Worm (Caenorhabditis elegans) whole organism, L4 larva: ENCODE data around the gene slc-9B.1.

Source experiments
- F26F4.8 ChIP-seq: fragments of 200-800 bp; sonication (Bioruptor generic); conservative IDR thresholded peaks from 2 replicates; pipeline ENCODE4 v1.3.6; 2022; ENCODE audit warnings: missing genetic modification characterization, missing compliant biosample characterization
- F37D6.2 ChIP-seq: sonication (generic microtip); optimal IDR thresholded peaks from 2 replicates; lab custom pipeline; 2016; ENCODE audit warnings: mild to moderate bottlenecking, missing genetic modification characterization, missing compliant biosample characterization
- T20F7.1 ChIP-seq: fragments of 200-800 bp; sonication (Bioruptor generic); optimal IDR thresholded peaks from 2 replicates; lab custom pipeline; 2018; ENCODE audit warnings: mild to moderate bottlenecking, missing genetic modification characterization, missing compliant biosample characterization
- T26A8.4 ChIP-seq: fragments of 200-800 bp; sonication (Bioruptor generic); IDR thresholded peaks from 2 replicates; pipeline ENCODE4 v1.3.6; 2022; ENCODE audit warnings: missing genetic modification characterization, missing compliant biosample characterization
- Y5F2A.4 ChIP-seq: fragments of 200-800 bp; sonication (Bioruptor generic); optimal IDR thresholded peaks from 2 replicates; lab custom pipeline; 2018; ENCODE audit warnings: mild to moderate bottlenecking, missing genetic modification characterization, missing compliant biosample characterization
- aha-1 ChIP-seq: fragments of 150-350 bp; peaks from one replicate; lab custom pipeline; 2014; ENCODE audit warnings: missing biosample characterization, missing genetic modification characterization
- attf-4 ChIP-seq: sonication (generic microtip); optimal IDR thresholded peaks from 3 replicates; lab custom pipeline; 2017; ENCODE audit warnings: missing biosample characterization, missing genetic modification characterization
- ceh-44 ChIP-seq: fragments of 200-800 bp; sonication (Bioruptor generic); IDR thresholded peaks from 2 replicates; pipeline ENCODE4 v1.3.6; 2022; ENCODE audit warnings: missing genetic modification reagents, missing genetic modification characterization, missing compliant biosample characterization
- ces-1 ChIP-seq: fragments of 150-350 bp; sonication (generic microtip); optimal IDR thresholded peaks from 4 replicates; lab custom pipeline; 2014; ENCODE audit warnings: missing biosample characterization, missing genetic modification reagents, missing genetic modification characterization
- dmd-6 ChIP-seq: fragments of 200-800 bp; sonication (Bioruptor generic); IDR thresholded peaks from 2 replicates; pipeline ENCODE4 v1.3.6; 2022; ENCODE audit warnings: missing genetic modification reagents, missing genetic modification characterization, missing compliant biosample characterization
- dpl-1 ChIP-seq: fragments of 150-350 bp; optimal IDR thresholded peaks from 2 replicates; lab custom pipeline; 2014; ENCODE audit warnings: missing biosample characterization, missing genetic modification reagents, missing genetic modification characterization
- dve-1 ChIP-seq: sonication (generic microtip); optimal IDR thresholded peaks from 2 replicates; lab custom pipeline; 2017; ENCODE audit warnings: antibody characterized with exemption, mild to moderate bottlenecking, missing genetic modification characterization, missing compliant biosample characterization; ENCODE audit not compliant: insufficient read depth
- egl-27 ChIP-seq: sonication (generic microtip); optimal IDR thresholded peaks from 3 replicates; lab custom pipeline; 2017; ENCODE audit warnings: missing biosample characterization, missing genetic modification reagents, missing genetic modification characterization
- hlh-11 ChIP-seq: fragments of 200-800 bp; sonication (Bioruptor generic); optimal IDR thresholded peaks from 2 replicates; lab custom pipeline; 2018; ENCODE audit warnings: mild to moderate bottlenecking, missing genetic modification characterization, missing compliant biosample characterization
- hlh-30 ChIP-seq: sonication (generic microtip); optimal IDR thresholded peaks from 2 replicates; lab custom pipeline; 2017; ENCODE audit warnings: antibody characterized with exemption, mild to moderate bottlenecking, missing genetic modification characterization, missing compliant biosample characterization; ENCODE audit not compliant: insufficient read depth
- lin-13 ChIP-seq: fragments of 150-350 bp; optimal IDR thresholded peaks from 2 replicates; lab custom pipeline; 2014; ENCODE audit warnings: missing biosample characterization, missing genetic modification reagents, missing genetic modification characterization
- lin-29 ChIP-seq: fragments of 200-800 bp; sonication (Bioruptor generic); IDR thresholded peaks from 2 replicates; pipeline ENCODE4 v1.3.6; 2022; ENCODE audit warnings: missing genetic modification reagents, missing genetic modification characterization, missing compliant biosample characterization
- lin-38 ChIP-seq: fragments of 200-800 bp; sonication (Bioruptor generic); IDR thresholded peaks from 2 replicates; pipeline ENCODE4 v1.3.6; 2022; ENCODE audit warnings: missing genetic modification reagents, missing genetic modification characterization, missing compliant biosample characterization
- madf-5 ChIP-seq, 2 experiments: fragments of 200-800 bp; sonication (Bioruptor generic); IDR thresholded peaks; 2 replicates each; pipeline ENCODE4 v1.3.6; 2022; ENCODE audit warnings: missing compliant biosample characterization in 2 of 2, missing genetic modification characterization in 2 of 2
- mdl-1 ChIP-seq, 2 experiments: fragments of 150-350 bp in 1 of 2; sonication (generic microtip) in 1 of 2; optimal IDR thresholded peaks; 2 replicates each; lab custom pipeline; 2014 to 2017; ENCODE audit warnings: missing biosample characterization in 2 of 2, missing genetic modification characterization in 2 of 2
- mdt-29 ChIP-seq: fragments of 200-800 bp; sonication (Bioruptor generic); IDR thresholded peaks from 2 replicates; pipeline ENCODE4 v1.3.6; 2022; ENCODE audit warnings: missing genetic modification reagents, missing genetic modification characterization, missing compliant biosample characterization
- mep-1 ChIP-seq: fragments of 150-350 bp; sonication (generic microtip); optimal IDR thresholded peaks from 3 replicates; lab custom pipeline; 2014; ENCODE audit warnings: missing biosample characterization, missing genetic modification characterization
- mxl-3 ChIP-seq: fragments of 200-800 bp; sonication (Bioruptor generic); optimal IDR thresholded peaks from 2 replicates; lab custom pipeline; 2018; ENCODE audit warnings: mild to moderate bottlenecking, missing genetic modification characterization, missing compliant biosample characterization
- nhr-25 ChIP-seq: sonication (generic microtip); optimal IDR thresholded peaks from 2 replicates; lab custom pipeline; 2017; ENCODE audit warnings: missing genetic modification characterization, mild to moderate bottlenecking, missing compliant biosample characterization, antibody characterized with exemption, moderate library complexity, borderline replicate concordance; ENCODE audit not compliant: insufficient read depth
- nhr-28 ChIP-seq: fragments of 150-350 bp; optimal IDR thresholded peaks from 2 replicates; lab custom pipeline; 2014; ENCODE audit warnings: missing biosample characterization, missing genetic modification characterization
- nhr-41 ChIP-seq: fragments of 200-800 bp; sonication (Bioruptor generic); IDR thresholded peaks from 2 replicates; pipeline ENCODE4 v1.3.6; 2022; ENCODE audit warnings: missing genetic modification reagents, missing genetic modification characterization, missing compliant biosample characterization
- nhr-48 ChIP-seq: sonication (generic microtip); optimal IDR thresholded peaks from 2 replicates; lab custom pipeline; 2016; ENCODE audit warnings: mild to moderate bottlenecking, missing genetic modification characterization, missing compliant biosample characterization
- nhr-6 ChIP-seq: fragments of 150-350 bp; optimal IDR thresholded peaks from 2 replicates; lab custom pipeline; 2014; ENCODE audit warnings: missing biosample characterization, missing genetic modification characterization
- php-3 ChIP-seq: fragments of 200-800 bp; sonication (Bioruptor generic); IDR thresholded peaks from 2 replicates; pipeline ENCODE4 v1.3.6; 2022; ENCODE audit warnings: missing genetic modification reagents, missing genetic modification characterization, missing compliant biosample characterization
- rbr-2 ChIP-seq: sonication (generic microtip); optimal IDR thresholded peaks from 2 replicates; lab custom pipeline; 2016; ENCODE audit warnings: missing genotype, missing genetic modification characterization, missing compliant biosample characterization
- saeg-2 ChIP-seq: fragments of 200-800 bp; sonication (Bioruptor generic); IDR thresholded peaks from 2 replicates; pipeline ENCODE4 v1.3.6; 2022; ENCODE audit warnings: missing genetic modification reagents, missing genetic modification characterization, missing compliant biosample characterization
- sdz-12 ChIP-seq: fragments of 200-800 bp; sonication (Bioruptor generic); optimal IDR thresholded peaks from 2 replicates; lab custom pipeline; 2018; ENCODE audit warnings: mild to moderate bottlenecking, missing genetic modification characterization, missing compliant biosample characterization
- snpc-1.2 ChIP-seq: fragments of 200-800 bp; sonication (Bioruptor generic); IDR thresholded peaks from 2 replicates; pipeline ENCODE4 v1.3.6; 2022; ENCODE audit warnings: missing genetic modification reagents, missing genetic modification characterization, missing compliant biosample characterization
- snpc-4 ChIP-seq: fragments of 150-350 bp; optimal IDR thresholded peaks from 2 replicates; lab custom pipeline; 2014; ENCODE audit warnings: missing biosample characterization, missing genetic modification characterization
- spr-3 ChIP-seq: fragments of 200-800 bp; sonication (Bioruptor generic); optimal IDR thresholded peaks from 2 replicates; lab custom pipeline; 2018; ENCODE audit warnings: mild to moderate bottlenecking, missing genetic modification characterization, missing compliant biosample characterization
- tag-97 ChIP-seq: fragments of 200-800 bp; sonication (Bioruptor generic); IDR thresholded peaks from 2 replicates; pipeline ENCODE4 v1.3.6; 2022; ENCODE audit warnings: missing genetic modification characterization, missing compliant biosample characterization
- tra-1 ChIP-seq: fragments of 200-800 bp; sonication (Bioruptor generic); IDR thresholded peaks from 2 replicates; pipeline ENCODE4 v1.3.6; 2022; ENCODE audit warnings: missing genetic modification reagents, missing genetic modification characterization, missing compliant biosample characterization
- unc-39 ChIP-seq: sonication (generic microtip); optimal IDR thresholded peaks from 2 replicates; lab custom pipeline; 2017; ENCODE audit warnings: missing biosample characterization, missing genetic modification characterization
- unc-62 ChIP-seq, 3 experiments: fragments of 150-350 bp in 1 of 3; sonication (generic microtip); optimal IDR thresholded peaks in 2 of 3; peaks in 1 of 3; 1 replicate in 1 of 3; 2 replicates in 2 of 3; lab custom pipeline; 2014 to 2017; ENCODE audit warnings: missing biosample characterization in 3 of 3, missing genetic modification characterization in 3 of 3, missing genetic modification reagents in 3 of 3, missing genotype in 1 of 3
- vab-7 ChIP-seq: fragments of 200-800 bp; sonication (Bioruptor generic); IDR thresholded peaks from 2 replicates; pipeline ENCODE4 v1.3.6; 2022; ENCODE audit warnings: missing genetic modification reagents, missing genetic modification characterization, missing compliant biosample characterization
- zfp-3 ChIP-seq: fragments of 200-800 bp; sonication (Bioruptor generic); conservative IDR thresholded peaks from 2 replicates; pipeline ENCODE4 v1.3.6; 2022; ENCODE audit warnings: missing genetic modification reagents, missing genetic modification characterization, missing compliant biosample characterization
- ztf-7 ChIP-seq: fragments of 150-350 bp; optimal IDR thresholded peaks from 2 replicates; lab custom pipeline; 2014; ENCODE audit warnings: missing biosample characterization, missing genetic modification characterization

The slc-9B.1 gene

DNA sequence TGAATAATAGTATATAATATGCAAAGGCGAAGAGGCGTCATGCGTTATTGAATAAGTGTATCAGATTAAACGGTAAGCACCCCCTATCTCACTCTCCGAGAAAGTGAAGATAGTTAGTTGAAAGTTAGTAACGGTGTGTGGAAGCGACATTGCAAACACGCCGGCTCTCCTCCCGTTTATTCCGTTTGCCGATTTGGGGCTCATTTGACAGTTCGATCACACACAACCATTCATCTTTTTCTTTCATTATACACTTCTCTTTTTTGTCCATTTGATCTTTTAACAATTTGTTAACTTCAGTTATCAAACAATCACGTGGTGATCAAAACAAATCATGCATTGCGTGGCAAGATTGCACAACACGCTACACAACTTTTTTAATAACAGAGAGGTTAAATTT, at the start of gene slc-9B.1:
Gene slc-9B.1 (plus strand): TSS at position 301 of the 400 bp plus-strand sequence.
- TF ChIP-seq vab-7 (no peak), nhr-6 (tag; lab: Kevin White, UChicago) (no peak), Y5F2A.4 (GFP tag; lab: Kevin White, UChicago) (no peak), rbr-2 (tag; lab: Kevin White, UChicago) (no peak), mdl-1 (tag; optimal IDR thresholded peaks at IDR 0.05; lab: Kevin White, UChicago) (no peak), ceh-44 (no peak), attf-4 (tag; lab: Kevin White, UChicago) (no peak), aha-1 (tag; lab: Kevin White, UChicago) (no peak), dve-1 (no peak), ztf-7 (tag; lab: Kevin White, UChicago) (no peak), lin-38 (GFP tag; lab: Robert Waterston, UW) (no peak), ces-1 (no peak), madf-5 (GFP tag; IDR thresholded peaks at IDR 0.05; lab: Robert Waterston, UW) (no peak), tag-97 (no peak), zfp-3 (GFP tag; lab: Robert Waterston, UW) (no peak), hlh-30 (tag; lab: Kevin White, UChicago) (no peak), F37D6.2 (tag; lab: Kevin White, UChicago) (no peak)

DNA sequence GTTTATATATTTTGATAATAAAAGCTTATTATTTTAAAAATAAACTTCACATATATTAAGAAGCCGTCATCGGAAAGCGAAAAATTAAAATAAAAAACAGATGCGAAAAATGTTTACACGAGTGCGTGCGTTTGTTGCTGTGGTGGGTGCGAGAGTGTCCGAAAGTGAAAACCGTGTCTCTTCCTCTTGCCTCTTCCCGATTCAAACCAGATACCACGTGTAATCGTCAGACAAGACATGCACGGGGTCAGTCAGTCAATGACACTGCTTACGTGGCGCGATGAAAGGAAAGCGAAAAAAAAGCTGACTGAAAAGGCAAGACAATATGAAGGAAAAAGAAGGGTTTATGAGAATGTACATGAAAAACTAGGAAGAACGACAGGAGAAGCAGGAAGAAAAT, 48.5 kb upstream of the slc-9B.1 start:
- TF ChIP-seq mxl-3 (GFP tag; lab: Kevin White, UChicago) (peak; percentile 90), nhr-48 (peak; percentile 28), hlh-11 (tag; lab: Kevin White, UChicago) (peak; percentile 81), dmd-6 (peak; percentile 30; the same call in 1 of the 2 replicates), tra-1 (GFP tag; lab: Robert Waterston, UW) (0 out of 2 replicates have a peak, but pooled peaks have one; percentile 12), aha-1 (tag; lab: Kevin White, UChicago) (peak; percentile 64), mdl-1 (tag; optimal IDR thresholded peaks at IDR 0.05; lab: Kevin White, UChicago) (peak in 1 of 2 experiments; percentile 67), unc-62 (GFP tag; optimal IDR thresholded peaks at IDR 0.05 in 1 of 2; lab: Kevin White, UChicago) (no peak), unc-62 (tag; optimal IDR thresholded peaks at IDR 0.05; lab: Kevin White, UChicago) (no peak), hlh-30 (tag; lab: Kevin White, UChicago) (peak; percentile 92), nhr-28 (tag; lab: Kevin White, UChicago) (peak; percentile 29), mep-1 (tag; lab: Kevin White, UChicago) (peak; percentile 5), saeg-2 (GFP tag; lab: Robert Waterston, UW) (no peak), lin-29 (GFP tag; lab: Robert Waterston, UW) (0 out of 2 replicates have a peak, but pooled peaks have one; percentile 28), F26F4.8 (GFP tag; lab: Robert Waterston, UW) (no peak), T26A8.4 (GFP tag; lab: Robert Waterston, UW) (peak; percentile 48; the same call in 1 of the 2 replicates), nhr-25 (tag; lab: Kevin White, UChicago) (peak; percentile 20), snpc-1.2 (GFP tag; lab: Robert Waterston, UW) (no peak), dve-1 (peak; percentile 18)

DNA sequence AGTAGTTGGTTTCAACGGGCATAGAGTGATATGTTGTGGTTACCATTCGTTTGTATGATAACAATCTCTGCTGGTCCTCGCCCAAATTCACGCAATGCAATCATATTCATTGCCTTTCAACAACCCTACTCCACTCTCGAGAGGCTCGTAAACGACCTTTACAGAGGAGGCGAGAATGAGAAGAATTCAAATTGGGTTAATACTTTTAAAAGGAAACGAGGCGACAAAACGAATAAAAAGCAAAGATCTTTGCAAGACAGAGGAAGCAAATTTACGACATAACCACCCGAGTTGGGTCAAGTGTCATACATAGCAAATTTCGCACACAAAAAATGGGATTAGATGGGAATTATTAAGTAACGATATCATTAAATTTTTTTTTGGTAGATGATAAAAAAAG, 47.0 kb upstream of the slc-9B.1 start:
- no peak for TF ChIP-seq nhr-41
- no peak for TF ChIP-seq php-3 (GFP tag; lab: Robert Waterston, UW)
- TF ChIP-seq T20F7.1 (GFP tag; lab: Kevin White, UChicago) = no peak
- no peak for TF ChIP-seq sdz-12 (GFP tag; lab: Kevin White, UChicago)
- TF ChIP-seq T26A8.4 (GFP tag; lab: Robert Waterston, UW) = peak; percentile 29; the same call in 1 of the 2 replicates
- no peak for TF ChIP-seq egl-27 (tag; lab: Kevin White, UChicago)
- no peak for TF ChIP-seq unc-39 (tag; lab: Kevin White, UChicago)
- no peak for TF ChIP-seq nhr-25 (tag; lab: Kevin White, UChicago)
- TF ChIP-seq snpc-4 (tag; lab: Kevin White, UChicago) = no peak
- TF ChIP-seq dpl-1 (GFP tag; lab: Kevin White, UChicago) = no peak
- TF ChIP-seq mdt-29 = no peak
- peak in 1 of 2 experiments; percentile 91 for TF ChIP-seq unc-62 (GFP tag; optimal IDR thresholded peaks at IDR 0.05 in 1 of 2; lab: Kevin White, UChicago)
- no peak for TF ChIP-seq unc-62 (tag; optimal IDR thresholded peaks at IDR 0.05; lab: Kevin White, UChicago)
- TF ChIP-seq spr-3 (GFP tag; lab: Kevin White, UChicago) = no peak
- no peak for TF ChIP-seq lin-38 (GFP tag; lab: Robert Waterston, UW)
- TF ChIP-seq lin-13 (GFP tag; lab: Kevin White, UChicago) = no peak
- TF ChIP-seq aha-1 (tag; lab: Kevin White, UChicago) = peak; percentile 30
